Fruit fly (Drosophila melanogaster) whole organism, embryonic: ENCODE measurements around the gene CG31871.

ENCODE experiments used
- CG11695 ChIP-seq: fragments of 200-800 bp; sonication (Bioruptor generic); IDR thresholded peaks from 3 replicates; pipeline ENCODE4 v1.3.6; 2022; ENCODE audit warnings: missing biosample characterization, missing genetic modification characterization
- CG11723 ChIP-seq: fragments of 200-800 bp; sonication (Bioruptor generic); optimal IDR thresholded peaks from 2 replicates; lab custom pipeline; 2017; ENCODE audit warnings: missing biosample characterization, mild to moderate bottlenecking, missing genetic modification characterization
- CG12299 ChIP-seq: fragments of 200-800 bp; sonication (Bioruptor generic); optimal IDR thresholded peaks from 2 replicates; lab custom pipeline; 2018; ENCODE audit warnings: missing biosample characterization, mild to moderate bottlenecking, missing genetic modification characterization
- CG13624 ChIP-seq: fragments of 200-800 bp; sonication (Bioruptor generic); optimal IDR thresholded peaks from 2 replicates; lab custom pipeline; 2016; ENCODE audit warnings: missing biosample characterization, missing genetic modification characterization
- CG14014 ChIP-seq: fragments of 200-800 bp; sonication (Bioruptor generic); IDR thresholded peaks from 2 replicates; pipeline ENCODE4 v1.3.6; 2022; ENCODE audit warnings: missing biosample characterization, missing genetic modification characterization
- CG15073 ChIP-seq: fragments of 200-800 bp; sonication (Bioruptor generic); optimal IDR thresholded peaks from 2 replicates; lab custom pipeline; 2016; ENCODE audit warnings: missing biosample characterization, missing genetic modification characterization
- CG15514 ChIP-seq: fragments of 200-800 bp; sonication (Bioruptor generic); optimal IDR thresholded peaks from 3 replicates; lab custom pipeline; 2017; ENCODE audit warnings: missing biosample characterization, missing genetic modification characterization, mild to moderate bottlenecking, moderate library complexity, missing genetic modification reagents
- CG30431 ChIP-seq: fragments of 200-800 bp; sonication (Bioruptor generic); optimal IDR thresholded peaks from 2 replicates; lab custom pipeline; 2017; ENCODE audit warnings: missing biosample characterization, missing genetic modification characterization
- CG31388 ChIP-seq: fragments of 200-800 bp; sonication (Bioruptor generic); optimal IDR thresholded peaks from 2 replicates; lab custom pipeline; 2016; ENCODE audit warnings: missing biosample characterization, missing genetic modification characterization
- CG34224 ChIP-seq: fragments of 200-800 bp; sonication (Bioruptor generic); IDR thresholded peaks from 3 replicates; pipeline ENCODE4 v1.3.6; 2022; ENCODE audit warnings: missing biosample characterization, missing genetic modification characterization; ENCODE audit not compliant: partially characterized antibody
- CG34422 ChIP-seq: fragments of 200-800 bp; sonication (Bioruptor generic); IDR thresholded peaks from 3 replicates; pipeline ENCODE4 v1.3.6; 2022; ENCODE audit warnings: missing biosample characterization, missing genetic modification characterization
- CG3838 ChIP-seq: fragments of 200-800 bp; sonication (Bioruptor generic); optimal IDR thresholded peaks from 3 replicates; lab custom pipeline; 2016; ENCODE audit warnings: missing biosample characterization, missing genetic modification characterization
- CG4282 ChIP-seq: fragments of 200-800 bp; sonication (Bioruptor generic); optimal IDR thresholded peaks from 2 replicates; lab custom pipeline; 2016; ENCODE audit warnings: missing biosample characterization, missing genetic modification characterization
- CG4820 ChIP-seq: fragments of 200-800 bp; sonication (Bioruptor generic); optimal IDR thresholded peaks from 3 replicates; lab custom pipeline; 2016; ENCODE audit warnings: missing biosample characterization, missing genetic modification characterization
- CG6689 ChIP-seq: fragments of 200-800 bp; sonication (Bioruptor generic); IDR thresholded peaks from 2 replicates; pipeline ENCODE4 v1.3.6; 2022; ENCODE audit warnings: missing biosample characterization, missing genetic modification characterization
- CG7357 ChIP-seq: fragments of 200-800 bp; sonication (Bioruptor generic); IDR thresholded peaks from 3 replicates; pipeline ENCODE4 v1.3.6; 2022; ENCODE audit warnings: missing biosample characterization, missing genetic modification characterization
- Dip2 ChIP-seq: fragments of 200-800 bp; sonication (Bioruptor generic); IDR thresholded peaks from 2 replicates; pipeline ENCODE4 v1.3.6; 2022; ENCODE audit warnings: missing biosample characterization, missing genetic modification characterization
- Doc2 ChIP-seq: fragments of 200-800 bp; sonication (Bioruptor generic); IDR thresholded peaks from 2 replicates; pipeline ENCODE4 v1.3.6; 2022; ENCODE audit warnings: missing biosample characterization, missing genetic modification characterization
- Ets65A ChIP-seq: fragments of 200-800 bp; sonication (Bioruptor generic); peaks from one replicate; lab custom pipeline; 2016; ENCODE audit warnings: missing biosample characterization, missing genetic modification characterization
- Hmr ChIP-seq: fragments of 200-800 bp; sonication (Bioruptor generic); optimal IDR thresholded peaks from 3 replicates; lab custom pipeline; 2017; ENCODE audit warnings: mild to moderate bottlenecking, missing biosample characterization, missing genetic modification reagents, missing genetic modification characterization
- Hr39 ChIP-seq: fragments of >200 bp; optimal IDR thresholded peaks from 2 replicates; lab custom pipeline; 2017
- NC2α ChIP-seq: fragments of 200-800 bp; sonication (Bioruptor generic); optimal IDR thresholded peaks from 2 replicates; lab custom pipeline; 2016; ENCODE audit warnings: missing biosample characterization, missing genetic modification characterization
- Neu2 ChIP-seq: fragments of 200-800 bp; sonication (Bioruptor generic); optimal IDR thresholded peaks from 3 replicates; lab custom pipeline; 2016; ENCODE audit warnings: missing biosample characterization, missing genetic modification characterization, borderline replicate concordance
- Optix ChIP-seq: fragments of 200-800 bp; sonication (Bioruptor generic); IDR thresholded peaks from 3 replicates; pipeline ENCODE4 v1.3.6; 2022; ENCODE audit warnings: missing biosample characterization, missing genetic modification characterization
- Side ChIP-seq: fragments of 200-800 bp; sonication (Bioruptor generic); optimal IDR thresholded peaks from 2 replicates; lab custom pipeline; 2016; ENCODE audit warnings: missing biosample characterization, missing genetic modification characterization
- Trl ChIP-seq, 3 experiments: fragments of >200 bp in 2 of 3; fragments of 200-800 bp in 1 of 3; sonication (Bioruptor generic) in 1 of 3; optimal IDR thresholded peaks; 2 replicates in 1 of 3; 3 replicates in 2 of 3; lab custom pipeline; 2016 to 2017; ENCODE audit warnings: missing biosample characterization in 1 of 3, missing genetic modification characterization in 1 of 3
- Xbp1 ChIP-seq: fragments of 200-800 bp; sonication (Bioruptor generic); optimal IDR thresholded peaks from 3 replicates; lab custom pipeline; 2016; ENCODE audit warnings: missing biosample characterization, mild to moderate bottlenecking, missing genetic modification characterization
- bcd ChIP-seq: fragments of 200-800 bp; sonication (Bioruptor generic); optimal IDR thresholded peaks from 2 replicates; lab custom pipeline; 2017; ENCODE audit warnings: missing biosample characterization, mild to moderate bottlenecking, missing genetic modification characterization
- cad ChIP-seq: fragments of >200 bp; optimal IDR thresholded peaks from 2 replicates; lab custom pipeline; 2017; ENCODE audit warnings: missing biosample characterization, missing genetic modification characterization
- crol ChIP-seq: fragments of 200-800 bp; sonication (Bioruptor generic); IDR thresholded peaks from 2 replicates; pipeline ENCODE4 v1.3.6; 2022; ENCODE audit warnings: missing biosample characterization, missing genetic modification characterization
- fd64A ChIP-seq: fragments of 200-800 bp; sonication (Bioruptor generic); optimal IDR thresholded peaks from 3 replicates; lab custom pipeline; 2018; ENCODE audit warnings: missing biosample characterization, mild to moderate bottlenecking, missing genetic modification characterization
- gem ChIP-seq: fragments of 200-800 bp; sonication (Bioruptor generic); optimal IDR thresholded peaks from 2 replicates; lab custom pipeline; 2019; ENCODE audit warnings: missing biosample characterization, mild to moderate bottlenecking, missing genetic modification characterization, moderate library complexity
- ind ChIP-seq: fragments of 200-800 bp; sonication (Bioruptor generic); optimal IDR thresholded peaks from 3 replicates; lab custom pipeline; 2016; ENCODE audit warnings: missing biosample characterization, missing genetic modification characterization
- oc ChIP-seq: fragments of 200-800 bp; sonication (Bioruptor generic); optimal IDR thresholded peaks from 2 replicates; lab custom pipeline; 2018; ENCODE audit warnings: missing biosample characterization, mild to moderate bottlenecking, missing genetic modification characterization, moderate library complexity
- onecut ChIP-seq: fragments of 200-800 bp; sonication (Bioruptor generic); IDR thresholded peaks from 2 replicates; pipeline ENCODE4 v1.3.6; 2022; ENCODE audit warnings: missing biosample characterization, missing genetic modification characterization
- pita ChIP-seq: fragments of 200-800 bp; sonication (Bioruptor generic); optimal IDR thresholded peaks from 2 replicates; lab custom pipeline; 2017; ENCODE audit warnings: missing biosample characterization, mild to moderate bottlenecking, missing genetic modification characterization
- pum ChIP-seq: fragments of 200-800 bp; sonication (Bioruptor generic); optimal IDR thresholded peaks from 2 replicates; lab custom pipeline; 2016; ENCODE audit warnings: missing biosample characterization, missing genetic modification characterization
- sima ChIP-seq: fragments of 200-800 bp; sonication (Bioruptor generic); optimal IDR thresholded peaks from 2 replicates; lab custom pipeline; 2016; ENCODE audit warnings: missing biosample characterization, missing genetic modification characterization
- slou ChIP-seq: fragments of 200-800 bp; sonication (Bioruptor generic); optimal IDR thresholded peaks from 3 replicates; lab custom pipeline; 2016; ENCODE audit warnings: missing biosample characterization, missing genetic modification characterization
- unc-4 ChIP-seq: fragments of 200-800 bp; sonication (Bioruptor generic); IDR thresholded peaks from 2 replicates; pipeline ENCODE4 v1.3.6; 2022; ENCODE audit warnings: missing biosample characterization, missing genetic modification characterization; ENCODE audit not compliant: partially characterized antibody
- wdn ChIP-seq: fragments of 200-800 bp; sonication (Bioruptor generic); IDR thresholded peaks from 2 replicates; pipeline ENCODE4 v1.3.6; 2022; ENCODE audit warnings: missing biosample characterization, missing genetic modification characterization
- yki ChIP-seq: fragments of >200 bp; optimal IDR thresholded peaks from 3 replicates; lab custom pipeline; 2018
- zfh1 ChIP-seq: fragments of 200-800 bp; sonication (Bioruptor generic); IDR thresholded peaks from 3 replicates; pipeline ENCODE4 v1.3.6; 2022; ENCODE audit warnings: missing biosample characterization, missing genetic modification characterization

CG31871 gene

DNA sequence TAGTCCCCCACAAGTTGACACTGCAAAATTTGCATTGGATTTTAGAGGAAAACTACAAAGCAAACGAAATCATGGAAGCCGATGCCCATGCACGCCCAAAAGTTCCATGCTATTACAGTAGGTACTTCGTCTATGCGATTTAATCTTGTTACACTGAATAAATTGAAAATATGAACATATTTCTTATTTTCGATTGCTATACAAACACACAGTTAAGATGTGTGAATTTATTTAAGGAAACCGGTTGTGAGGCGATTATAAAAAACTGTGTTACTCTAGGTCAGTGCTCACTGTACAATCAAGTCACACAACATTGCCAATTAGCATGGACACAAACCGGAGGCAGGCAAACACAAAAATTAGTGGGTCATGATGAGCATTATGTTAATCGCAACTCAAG is 3.7 kb downstream of the CG31871 start (continued):
- TF ChIP-seq Trl (optimal IDR thresholded peaks at IDR 0.05; lab: Kevin White, UChicago) (no peak), Trl (GFP tag; optimal IDR thresholded peaks at IDR 0.05; lab: Kevin White, UChicago) (peak; percentile 79), pum (GFP tag; lab: Kevin White, UChicago) (peak; percentile 82), yki (lab: Kevin White, UChicago) (no peak), CG30431 (GFP tag; lab: Kevin White, UChicago) (peak; percentile 21), CG11723 (GFP tag; lab: Kevin White, UChicago) (peak; percentile 36), CG11695 (GFP tag; lab: Robert Waterston, UW) (peak; percentile 86), NC2α (GFP tag; lab: Kevin White, UChicago) (peak; percentile 42), slou (GFP tag; lab: Kevin White, UChicago) (peak; percentile 61), CG34224 (GFP tag; lab: Robert Waterston, UW) (no peak), Xbp1 (GFP tag; lab: Kevin White, UChicago) (peak; percentile 86), pita (GFP tag; lab: Kevin White, UChicago) (no peak), CG31388 (peak; percentile 6), CG6689 (GFP tag; lab: Robert Waterston, UW) (peak; percentile 85), CG12299 (tag; lab: Kevin White, UChicago) (no peak), cad (GFP tag; lab: Kevin White, UChicago) (no peak), CG4820 (GFP tag; lab: Kevin White, UChicago) (peak; percentile 67), crol (no peak), onecut (GFP tag; lab: Robert Waterston, UW) (peak; percentile 61), bcd (GFP tag; lab: Kevin White, UChicago) (peak; percentile 77), Optix (GFP tag; lab: Robert Waterston, UW) (peak; percentile 73), CG14014 (GFP tag; lab: Robert Waterston, UW) (peak; percentile 91), Neu2 (no peak), CG13624 (GFP tag; lab: Kevin White, UChicago) (peak; percentile 79), wdn (GFP tag; lab: Robert Waterston, UW) (peak; percentile 64), CG34422 (GFP tag; lab: Robert Waterston, UW) (peak; percentile 87), gem (tag; lab: Kevin White, UChicago) (peak; percentile 85), Dip2 (peak; percentile 31; the same call in 1 of the 2 replicates), oc (tag; lab: Kevin White, UChicago) (peak; percentile 57), CG3838 (GFP tag; lab: Kevin White, UChicago) (peak; percentile 64), Hmr (GFP tag; lab: Kevin White, UChicago) (peak; percentile 66), Ets65A (GFP tag; lab: Kevin White, UChicago) (peak; percentile 94), Side (peak; percentile 72), CG15073 (GFP tag; lab: Kevin White, UChicago) (no peak), ind (GFP tag; lab: Kevin White, UChicago) (peak; percentile 88), CG7357 (GFP tag; lab: Robert Waterston, UW) (peak; percentile 76; the same call in 2 of the 3 replicates), sima (GFP tag; lab: Kevin White, UChicago) (peak; percentile 4), zfh1 (GFP tag; lab: Robert Waterston, UW) (peak; percentile 86), unc-4 (GFP tag; lab: Robert Waterston, UW) (no peak), CG4282 (GFP tag; lab: Kevin White, UChicago) (peak; percentile 57), fd64A (GFP tag; lab: Kevin White, UChicago) (no peak), Hr39 (no peak), CG15514 (GFP tag; lab: Kevin White, UChicago) (peak; percentile 53), Doc2 (GFP tag; lab: Robert Waterston, UW) (peak; percentile 52; the same call in 1 of the 2 replicates)
